Worm (Caenorhabditis elegans) whole organism, L4 larva: ENCODE measurements around the gene T04F3.1.
A peak's percentile ranks its signal among the peaks of the same experiment; 100 is the strongest.

Experiments
- F10B5.3 ChIP-seq: sonication (generic microtip); optimal IDR thresholded peaks from 2 replicates; lab custom pipeline; 2016; ENCODE audit warnings: mild to moderate bottlenecking, missing genetic modification characterization, missing compliant biosample characterization
- F26F4.8 ChIP-seq: fragments of 200-800 bp; sonication (Bioruptor generic); conservative IDR thresholded peaks from 2 replicates; pipeline ENCODE4 v1.3.6; 2022; ENCODE audit warnings: missing genetic modification characterization, missing compliant biosample characterization
- F49E8.2 ChIP-seq: sonication (generic microtip); optimal IDR thresholded peaks from 2 replicates; lab custom pipeline; 2016; ENCODE audit warnings: missing compliant biosample characterization, mild to moderate bottlenecking, missing genetic modification characterization, borderline replicate concordance
- R02D3.7 ChIP-seq: fragments of 150-350 bp; sonication (generic microtip); optimal IDR thresholded peaks from 3 replicates; lab custom pipeline; 2014; ENCODE audit warnings: missing biosample characterization, missing genetic modification characterization
- T26A8.4 ChIP-seq: fragments of 200-800 bp; sonication (Bioruptor generic); IDR thresholded peaks from 2 replicates; pipeline ENCODE4 v1.3.6; 2022; ENCODE audit warnings: missing genetic modification characterization, missing compliant biosample characterization
- Y48G9A.11 ChIP-seq: fragments of 200-800 bp; sonication (Bioruptor generic); IDR thresholded peaks from 2 replicates; pipeline ENCODE4 v1.3.6; 2022; ENCODE audit warnings: missing genetic modification reagents, missing genetic modification characterization, missing compliant biosample characterization
- Y5F2A.4 ChIP-seq: fragments of 200-800 bp; sonication (Bioruptor generic); optimal IDR thresholded peaks from 2 replicates; lab custom pipeline; 2018; ENCODE audit warnings: mild to moderate bottlenecking, missing genetic modification characterization, missing compliant biosample characterization
- Y75B8A.6 ChIP-seq: fragments of 200-800 bp; sonication (Bioruptor generic); IDR thresholded peaks from 2 replicates; pipeline ENCODE4 v1.3.6; 2022; ENCODE audit warnings: missing genetic modification reagents, missing genetic modification characterization, missing compliant biosample characterization
- ZK337.2 ChIP-seq: fragments of 200-800 bp; sonication (Bioruptor generic); IDR thresholded peaks from 2 replicates; pipeline ENCODE4 v1.3.6; 2022; ENCODE audit warnings: missing genetic modification reagents, missing genetic modification characterization, missing compliant biosample characterization
- attf-4 ChIP-seq: sonication (generic microtip); optimal IDR thresholded peaks from 3 replicates; lab custom pipeline; 2017; ENCODE audit warnings: missing biosample characterization, missing genetic modification characterization
- ceh-32 ChIP-seq: sonication (generic microtip); optimal IDR thresholded peaks from 2 replicates; lab custom pipeline; 2016; ENCODE audit warnings: mild to moderate bottlenecking, missing genetic modification characterization, missing compliant biosample characterization; ENCODE audit not compliant: poor library complexity
- ceh-62 ChIP-seq: sonication (generic microtip); optimal IDR thresholded peaks from 2 replicates; lab custom pipeline; 2017; ENCODE audit warnings: missing biosample characterization, missing genetic modification characterization
- cey-2 ChIP-seq: sonication (generic microtip); optimal IDR thresholded peaks from 3 replicates; lab custom pipeline; 2017; ENCODE audit warnings: missing genetic modification characterization, mild to moderate bottlenecking, missing compliant biosample characterization, antibody characterized with exemption, borderline replicate concordance; ENCODE audit not compliant: insufficient read depth
- ctbp-1 ChIP-seq: fragments of 200-800 bp; sonication (Bioruptor generic); IDR thresholded peaks from 2 replicates; pipeline ENCODE4 v1.3.6; 2022; ENCODE audit warnings: missing genetic modification reagents, missing genetic modification characterization, missing compliant biosample characterization
- daf-12 ChIP-seq: fragments of 150-350 bp; optimal IDR thresholded peaks from 2 replicates; lab custom pipeline; 2014; ENCODE audit warnings: missing biosample characterization, missing genetic modification reagents, missing genetic modification characterization
- dmd-6 ChIP-seq: fragments of 200-800 bp; sonication (Bioruptor generic); IDR thresholded peaks from 2 replicates; pipeline ENCODE4 v1.3.6; 2022; ENCODE audit warnings: missing genetic modification reagents, missing genetic modification characterization, missing compliant biosample characterization
- dpl-1 ChIP-seq: fragments of 150-350 bp; optimal IDR thresholded peaks from 2 replicates; lab custom pipeline; 2014; ENCODE audit warnings: missing biosample characterization, missing genetic modification reagents, missing genetic modification characterization
- dve-1 ChIP-seq: sonication (generic microtip); optimal IDR thresholded peaks from 2 replicates; lab custom pipeline; 2017; ENCODE audit warnings: antibody characterized with exemption, mild to moderate bottlenecking, missing genetic modification characterization, missing compliant biosample characterization; ENCODE audit not compliant: insufficient read depth
- fos-1 ChIP-seq: fragments of 150-350 bp; optimal IDR thresholded peaks from 2 replicates; lab custom pipeline; 2014; ENCODE audit warnings: missing biosample characterization, missing genetic modification characterization
- hif-1 ChIP-seq, 2 experiments: sonication (generic microtip); optimal IDR thresholded peaks; 2 replicates each; lab custom pipeline; 2016 to 2017; ENCODE audit warnings: missing compliant biosample characterization in 2 of 2, missing genetic modification characterization in 2 of 2, missing genetic modification reagents in 2 of 2, missing genotype in 2 of 2, mild to moderate bottlenecking in 1 of 2
- hlh-11 ChIP-seq: fragments of 200-800 bp; sonication (Bioruptor generic); optimal IDR thresholded peaks from 2 replicates; lab custom pipeline; 2018; ENCODE audit warnings: mild to moderate bottlenecking, missing genetic modification characterization, missing compliant biosample characterization
- hmg-1.1 ChIP-seq: fragments of 200-800 bp; sonication (Bioruptor generic); IDR thresholded peaks from 2 replicates; pipeline ENCODE4 v1.3.6; 2022; ENCODE audit warnings: missing genetic modification reagents, missing genetic modification characterization, missing compliant biosample characterization
- jun-1 ChIP-seq: fragments of 150-350 bp; optimal IDR thresholded peaks from 2 replicates; lab custom pipeline; 2014; ENCODE audit warnings: missing biosample characterization, missing genetic modification reagents, missing genetic modification characterization
- lim-7 ChIP-seq: fragments of 200-800 bp; sonication (Bioruptor generic); IDR thresholded peaks from 2 replicates; pipeline ENCODE4 v1.3.6; 2022; ENCODE audit warnings: missing genetic modification characterization, missing compliant biosample characterization
- lin-15B ChIP-seq: fragments of 150-350 bp; sonication (generic microtip); optimal IDR thresholded peaks from 3 replicates; lab custom pipeline; 2014; ENCODE audit warnings: missing biosample characterization, missing genetic modification characterization
- lin-29 ChIP-seq: fragments of 200-800 bp; sonication (Bioruptor generic); IDR thresholded peaks from 2 replicates; pipeline ENCODE4 v1.3.6; 2022; ENCODE audit warnings: missing genetic modification reagents, missing genetic modification characterization, missing compliant biosample characterization
- lin-39 ChIP-seq: fragments of 150-350 bp; optimal IDR thresholded peaks from 2 replicates; lab custom pipeline; 2014; ENCODE audit warnings: missing biosample characterization, missing genetic modification reagents, missing genetic modification characterization
- mep-1 ChIP-seq: fragments of 150-350 bp; sonication (generic microtip); optimal IDR thresholded peaks from 3 replicates; lab custom pipeline; 2014; ENCODE audit warnings: missing biosample characterization, missing genetic modification characterization
- mxl-2 ChIP-seq: fragments of 200-800 bp; sonication (Bioruptor generic); conservative IDR thresholded peaks from 2 replicates; pipeline ENCODE4 v1.3.6; 2022; ENCODE audit warnings: missing genetic modification reagents, missing genetic modification characterization, missing compliant biosample characterization
- nhr-10 ChIP-seq: fragments of 150-350 bp; optimal IDR thresholded peaks from 2 replicates; lab custom pipeline; 2014; ENCODE audit warnings: missing biosample characterization, missing genetic modification characterization
- nhr-102 ChIP-seq: sonication (generic microtip); optimal IDR thresholded peaks from 2 replicates; lab custom pipeline; 2016; ENCODE audit warnings: mild to moderate bottlenecking, missing genetic modification characterization, moderate library complexity, missing compliant biosample characterization
- nhr-11 ChIP-seq: fragments of 150-350 bp; optimal IDR thresholded peaks from 2 replicates; lab custom pipeline; 2014; ENCODE audit warnings: missing biosample characterization, missing genetic modification characterization
- nhr-28 ChIP-seq: fragments of 150-350 bp; optimal IDR thresholded peaks from 2 replicates; lab custom pipeline; 2014; ENCODE audit warnings: missing biosample characterization, missing genetic modification characterization
- nhr-48 ChIP-seq: sonication (generic microtip); optimal IDR thresholded peaks from 2 replicates; lab custom pipeline; 2016; ENCODE audit warnings: mild to moderate bottlenecking, missing genetic modification characterization, missing compliant biosample characterization
- nhr-6 ChIP-seq: fragments of 150-350 bp; optimal IDR thresholded peaks from 2 replicates; lab custom pipeline; 2014; ENCODE audit warnings: missing biosample characterization, missing genetic modification characterization
- nhr-76 ChIP-seq: fragments of 150-350 bp; optimal IDR thresholded peaks from 2 replicates; lab custom pipeline; 2014; ENCODE audit warnings: missing biosample characterization, missing genetic modification characterization
- php-3 ChIP-seq: fragments of 200-800 bp; sonication (Bioruptor generic); IDR thresholded peaks from 2 replicates; pipeline ENCODE4 v1.3.6; 2022; ENCODE audit warnings: missing genetic modification reagents, missing genetic modification characterization, missing compliant biosample characterization
- saeg-2 ChIP-seq: fragments of 200-800 bp; sonication (Bioruptor generic); IDR thresholded peaks from 2 replicates; pipeline ENCODE4 v1.3.6; 2022; ENCODE audit warnings: missing genetic modification reagents, missing genetic modification characterization, missing compliant biosample characterization
- sdz-12 ChIP-seq: fragments of 200-800 bp; sonication (Bioruptor generic); optimal IDR thresholded peaks from 2 replicates; lab custom pipeline; 2018; ENCODE audit warnings: mild to moderate bottlenecking, missing genetic modification characterization, missing compliant biosample characterization
- skn-1 ChIP-seq: fragments of 150-350 bp; optimal IDR thresholded peaks from 2 replicates; lab custom pipeline; 2014; ENCODE audit warnings: missing biosample characterization, missing genetic modification characterization
- snpc-1.2 ChIP-seq: fragments of 200-800 bp; sonication (Bioruptor generic); IDR thresholded peaks from 2 replicates; pipeline ENCODE4 v1.3.6; 2022; ENCODE audit warnings: missing genetic modification reagents, missing genetic modification characterization, missing compliant biosample characterization
- snpc-4 ChIP-seq: fragments of 150-350 bp; optimal IDR thresholded peaks from 2 replicates; lab custom pipeline; 2014; ENCODE audit warnings: missing biosample characterization, missing genetic modification characterization
- spr-3 ChIP-seq: fragments of 200-800 bp; sonication (Bioruptor generic); optimal IDR thresholded peaks from 2 replicates; lab custom pipeline; 2018; ENCODE audit warnings: mild to moderate bottlenecking, missing genetic modification characterization, missing compliant biosample characterization
- tag-97 ChIP-seq: fragments of 200-800 bp; sonication (Bioruptor generic); IDR thresholded peaks from 2 replicates; pipeline ENCODE4 v1.3.6; 2022; ENCODE audit warnings: missing genetic modification characterization, missing compliant biosample characterization
- tra-1 ChIP-seq: fragments of 200-800 bp; sonication (Bioruptor generic); IDR thresholded peaks from 2 replicates; pipeline ENCODE4 v1.3.6; 2022; ENCODE audit warnings: missing genetic modification reagents, missing genetic modification characterization, missing compliant biosample characterization
- unc-130 ChIP-seq: sonication (generic microtip); optimal IDR thresholded peaks from 2 replicates; lab custom pipeline; 2016; ENCODE audit warnings: missing genetic modification reagents, missing genetic modification characterization, missing compliant biosample characterization
- unc-62 ChIP-seq, 3 experiments: fragments of 150-350 bp in 1 of 3; sonication (generic microtip); optimal IDR thresholded peaks in 2 of 3; peaks in 1 of 3; 1 replicate in 1 of 3; 2 replicates in 2 of 3; lab custom pipeline; 2014 to 2017; ENCODE audit warnings: missing biosample characterization in 3 of 3, missing genetic modification characterization in 3 of 3, missing genetic modification reagents in 3 of 3, missing genotype in 1 of 3
- zag-1 ChIP-seq: fragments of 150-350 bp; optimal IDR thresholded peaks from 2 replicates; lab custom pipeline; 2014; ENCODE audit warnings: missing biosample characterization, missing genetic modification characterization
- zfp-3 ChIP-seq: fragments of 200-800 bp; sonication (Bioruptor generic); conservative IDR thresholded peaks from 2 replicates; pipeline ENCODE4 v1.3.6; 2022; ENCODE audit warnings: missing genetic modification reagents, missing genetic modification characterization, missing compliant biosample characterization
- zip-2 ChIP-seq: fragments of 150-350 bp; optimal IDR thresholded peaks from 2 replicates; lab custom pipeline; 2014; ENCODE audit warnings: missing biosample characterization, missing genetic modification characterization
- ztf-11 ChIP-seq: fragments of 150-350 bp; optimal IDR thresholded peaks from 2 replicates; lab custom pipeline; 2014; ENCODE audit warnings: missing biosample characterization, missing genetic modification characterization
- ztf-7 ChIP-seq: fragments of 150-350 bp; optimal IDR thresholded peaks from 2 replicates; lab custom pipeline; 2014; ENCODE audit warnings: missing biosample characterization, missing genetic modification characterization

Gene T04F3.1

ce11 chrV:11777846-11778245, 38.0 kb downstream of the T04F3.1 start (continued):
- no peak for TF ChIP-seq F26F4.8 (GFP tag; lab: Robert Waterston, UW)
- TF ChIP-seq nhr-6 = no peak
- no peak for TF ChIP-seq skn-1 (tag; lab: Kevin White, UChicago)
- TF ChIP-seq ctbp-1 (GFP tag; lab: Robert Waterston, UW) = no peak
- no peak for TF ChIP-seq spr-3 (GFP tag; lab: Kevin White, UChicago)
- TF ChIP-seq tag-97 = no peak
- TF ChIP-seq sdz-12 (GFP tag; lab: Kevin White, UChicago) = no peak
- peak; percentile 14 for TF ChIP-seq nhr-11 (tag; lab: Kevin White, UChicago)
- no peak for TF ChIP-seq nhr-10 (tag; lab: Kevin White, UChicago)
- no peak for TF ChIP-seq hmg-1.1
- no peak for TF ChIP-seq unc-62 (GFP tag; optimal IDR thresholded peaks at IDR 0.05 in 1 of 2; lab: Kevin White, UChicago)
- no peak for TF ChIP-seq unc-62 (tag; optimal IDR thresholded peaks at IDR 0.05; lab: Kevin White, UChicago)
- no peak for TF ChIP-seq zip-2 (tag; lab: Kevin White, UChicago)
- TF ChIP-seq ztf-11 (tag; lab: Kevin White, UChicago) = no peak
- no peak for TF ChIP-seq hif-1 (tag; optimal IDR thresholded peaks at IDR 0.05; lab: Kevin White, UChicago)
- no peak for TF ChIP-seq jun-1 (tag; lab: Kevin White, UChicago)
- no peak for TF ChIP-seq saeg-2 (GFP tag; lab: Robert Waterston, UW)
- TF ChIP-seq nhr-76 (tag; lab: Kevin White, UChicago) = no peak
- no peak for TF ChIP-seq snpc-1.2 (GFP tag; lab: Robert Waterston, UW)
- TF ChIP-seq Y48G9A.11 (GFP tag; lab: Robert Waterston, UW) = no peak
- TF ChIP-seq lin-15B = no peak
- TF ChIP-seq lim-7 = no peak
- TF ChIP-seq hlh-11 (tag; lab: Kevin White, UChicago) = peak; percentile 66
- TF ChIP-seq dve-1 = peak; percentile 75
- TF ChIP-seq zfp-3 = no peak
- TF ChIP-seq lin-39 (tag; lab: Kevin White, UChicago) = no peak
- no peak for TF ChIP-seq zag-1 (tag; lab: Kevin White, UChicago)
- no peak for TF ChIP-seq nhr-102 (tag; lab: Kevin White, UChicago)
- TF ChIP-seq ztf-7 (tag; lab: Kevin White, UChicago) = no peak
- no peak for TF ChIP-seq lin-29
- no peak for TF ChIP-seq Y5F2A.4 (GFP tag; lab: Kevin White, UChicago)
- no peak for TF ChIP-seq attf-4 (tag; lab: Kevin White, UChicago)
- no peak for TF ChIP-seq ceh-62 (tag; lab: Kevin White, UChicago)
- TF ChIP-seq F49E8.2 = no peak
- TF ChIP-seq cey-2 (tag; lab: Kevin White, UChicago) = no peak
- TF ChIP-seq T26A8.4 (GFP tag; lab: Robert Waterston, UW) = no peak
- TF ChIP-seq php-3 (GFP tag; lab: Robert Waterston, UW) = no peak
- no peak for TF ChIP-seq dpl-1
- TF ChIP-seq unc-130 (GFP tag; lab: Kevin White, UChicago) = no peak
- peak; percentile 44 for TF ChIP-seq mep-1 (tag; lab: Kevin White, UChicago)
- no peak for TF ChIP-seq snpc-4 (tag; lab: Kevin White, UChicago)
- TF ChIP-seq F10B5.3 (tag; lab: Kevin White, UChicago) = no peak
- TF ChIP-seq tra-1 = 0 out of 2 replicates have a peak, but pooled peaks have one; percentile 31
- TF ChIP-seq ceh-32 (tag; lab: Kevin White, UChicago) = no peak
- TF ChIP-seq nhr-28 = peak; percentile 71
- TF ChIP-seq R02D3.7 = no peak
- no peak for TF ChIP-seq nhr-48
- TF ChIP-seq fos-1 (tag; lab: Kevin White, UChicago) = no peak
- TF ChIP-seq dmd-6 (GFP tag; lab: Robert Waterston, UW) = peak; percentile 58
- no peak for TF ChIP-seq mxl-2
- TF ChIP-seq Y75B8A.6 (GFP tag; lab: Robert Waterston, UW) = no peak
- TF ChIP-seq ZK337.2 (GFP tag; lab: Robert Waterston, UW) = no peak
- TF ChIP-seq daf-12 (tag; lab: Kevin White, UChicago) = no peak
